Worm (Caenorhabditis elegans): ENCODE data around the gene slc-25A18.2.

DNA sequence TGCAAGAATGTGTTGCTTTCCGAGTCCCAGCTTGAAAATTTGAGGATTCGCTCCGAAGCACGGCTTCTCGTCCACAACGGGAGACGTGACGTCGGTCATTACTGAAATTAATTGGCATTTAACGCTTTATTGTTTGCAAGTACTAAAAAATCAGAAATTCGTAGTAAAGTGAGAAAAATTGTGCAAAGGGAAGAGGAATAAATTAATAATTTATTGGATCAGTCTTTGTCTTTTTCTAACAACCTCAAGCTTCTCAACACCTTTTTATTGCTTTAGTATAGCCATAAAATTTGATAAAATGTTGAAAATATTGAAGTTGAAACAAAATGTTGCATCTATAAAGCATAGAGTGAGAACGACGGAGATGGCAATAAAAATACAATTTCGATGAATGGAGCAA, 23.5 kb upstream of the slc-25A18.2 start, which contains the start of gene tes-1:
- TF ChIP-seq ceh-28 (tag; optimal IDR thresholded peaks at IDR 0.05) (no peak), nhr-12 (tag; optimal IDR thresholded peaks at IDR 0.05) (no peak), lin-39 (tag; optimal IDR thresholded peaks at IDR 0.05) (no peak), skn-1 (tag; optimal IDR thresholded peaks at IDR 0.05) (no peak), pha-4 (tag; optimal IDR thresholded peaks at IDR 0.05) (no peak), lsy-12 (tag; optimal IDR thresholded peaks at IDR 0.05) (no peak), fos-1 (tag; optimal IDR thresholded peaks at IDR 0.05) (no peak)

Measured in whole organism, L3 larva.